Worm (Caenorhabditis elegans) whole organism, dauer: ENCODE measurements around the gene ZK742.3.

ENCODE experiments used
- unc-62 ChIP-seq: sonication (generic microtip); optimal IDR thresholded peaks from 2 replicates; lab custom pipeline; 2017; ENCODE audit warnings: missing biosample characterization, missing genetic modification reagents, missing genetic modification characterization

Gene ZK742.3

ce11 chrV:7809320-7810256 is at the start of gene ZK742.3:
Gene ZK742.3 (minus strand): TSS chrV:7809912.
- TF ChIP-seq unc-62: no peak

ce11 chrV:7857931-7858330 is 48.2 kb upstream of the ZK742.3 start, which contains the start of gene C37C3.1:
Gene C37C3.1 (plus strand): TSS chrV:7857963.
- TF ChIP-seq unc-62: no peak

- TF ChIP-seq unc-62: no peak
These were observed 46.9 kb upstream of the ZK742.3 start for ce11 chrV:7856641-7857040.

ce11 chrV:7855382-7855994 is 45.8 kb upstream of the ZK742.3 start, which contains the start of gene C37C3.2:
Gene C37C3.2 (plus strand): TSS chrV:7855944.
- TF ChIP-seq unc-62: no peak

ce11 chrV:7854603-7855002 is 44.9 kb upstream of the ZK742.3 start, which contains the start of the genes C37C3.9 and C37C3.18:
Gene C37C3.9 (minus strand): TSS chrV:7854700.
Gene C37C3.18 (plus strand): TSS chrV:7854993.
- TF ChIP-seq unc-62: no peak

- no peak for TF ChIP-seq unc-62
These were observed 44.2 kb upstream of the ZK742.3 start for ce11 chrV:7853900-7854299.

- no peak for TF ChIP-seq unc-62
These were observed 42.4 kb upstream of the ZK742.3 start for ce11 chrV:7852078-7852477.

ce11 chrV:7848251-7848650 is 38.5 kb upstream of the ZK742.3 start:
- TF ChIP-seq unc-62: no peak

- no peak for TF ChIP-seq unc-62
These were observed 38.0 kb upstream of the ZK742.3 start for ce11 chrV:7847687-7848086.

ce11 chrV:7847170-7847569 is 37.5 kb upstream of the ZK742.3 start, which contains the start of gene memo-1:
Gene memo-1 (minus strand): TSS chrV:7847171.
- TF ChIP-seq unc-62: no peak

ce11 chrV:7842228-7842627 is 32.5 kb upstream of the ZK742.3 start, which contains the start of gene grd-8:
Gene grd-8 (plus strand): TSS chrV:7842528.
- no peak for TF ChIP-seq unc-62

- no peak for TF ChIP-seq unc-62
These were observed 29.8 kb upstream of the ZK742.3 start, which contains the start of gene C37C3.12 for ce11 chrV:7839485-7839884. Gene C37C3.12 (minus strand): TSS chrV:7839585.

ce11 chrV:7837809-7838208 is 28.1 kb upstream of the ZK742.3 start, which contains the start of gene ttr-33:
Gene ttr-33 (minus strand): TSS chrV:7837909.
- no peak for TF ChIP-seq unc-62

- TF ChIP-seq unc-62: no peak
These were observed 27.2 kb upstream of the ZK742.3 start, which contains the start of gene txt-5 for ce11 chrV:7836911-7837310. Gene txt-5 (minus strand): TSS chrV:7837134.

- no peak for TF ChIP-seq unc-62
These were observed 21.2 kb upstream of the ZK742.3 start for ce11 chrV:7830952-7831351.

ce11 chrV:7826917-7827316 is 17.2 kb upstream of the ZK742.3 start, which contains the start of gene mig-6:
Gene mig-6 (plus strand): TSS chrV:7827217.
- TF ChIP-seq unc-62: no peak

ce11 chrV:7826362-7826761 is 16.6 kb upstream of the ZK742.3 start:
- no peak for TF ChIP-seq unc-62
